Worm (Caenorhabditis elegans) whole organism, L4 larva: ENCODE data around the gene smg-7.
A peak's percentile ranks its signal among the peaks of the same experiment; 100 is the strongest.

ENCODE experiments used
- T20F7.1 ChIP-seq: fragments of 200-800 bp; sonication (Bioruptor generic); optimal IDR thresholded peaks from 2 replicates; lab custom pipeline; 2018; ENCODE audit warnings: mild to moderate bottlenecking, missing genetic modification characterization, missing compliant biosample characterization
- ZK337.2 ChIP-seq: fragments of 200-800 bp; sonication (Bioruptor generic); IDR thresholded peaks from 2 replicates; pipeline ENCODE4 v1.3.6; 2022; ENCODE audit warnings: missing genetic modification reagents, missing genetic modification characterization, missing compliant biosample characterization
- ZK546.5 ChIP-seq, 2 experiments: sonication (generic microtip); optimal IDR thresholded peaks; 2 replicates each; lab custom pipeline; 2017; ENCODE audit warnings: missing biosample characterization in 2 of 2, missing genetic modification characterization in 2 of 2
- aha-1 ChIP-seq: fragments of 150-350 bp; peaks from one replicate; lab custom pipeline; 2014; ENCODE audit warnings: missing biosample characterization, missing genetic modification characterization
- attf-4 ChIP-seq: sonication (generic microtip); optimal IDR thresholded peaks from 3 replicates; lab custom pipeline; 2017; ENCODE audit warnings: missing biosample characterization, missing genetic modification characterization
- cey-2 ChIP-seq: sonication (generic microtip); optimal IDR thresholded peaks from 3 replicates; lab custom pipeline; 2017; ENCODE audit warnings: missing genetic modification characterization, mild to moderate bottlenecking, missing compliant biosample characterization, antibody characterized with exemption, borderline replicate concordance; ENCODE audit not compliant: insufficient read depth
- ctbp-1 ChIP-seq: fragments of 200-800 bp; sonication (Bioruptor generic); IDR thresholded peaks from 2 replicates; pipeline ENCODE4 v1.3.6; 2022; ENCODE audit warnings: missing genetic modification reagents, missing genetic modification characterization, missing compliant biosample characterization
- daf-16 ChIP-seq, 3 experiments: sonication (generic microtip); optimal IDR thresholded peaks; 2 replicates each; lab custom pipeline; 2016 to 2017; ENCODE audit warnings: missing genetic modification characterization in 3 of 3, missing genetic modification reagents in 3 of 3, mild to moderate bottlenecking in 2 of 3, missing compliant biosample characterization in 2 of 3, missing biosample characterization in 1 of 3, moderate library complexity in 1 of 3
- daf-19 ChIP-seq: fragments of 200-800 bp; sonication (Bioruptor generic); conservative IDR thresholded peaks from 2 replicates; pipeline ENCODE4 v1.3.6; 2022; ENCODE audit warnings: missing genetic modification characterization, missing compliant biosample characterization
- dmd-6 ChIP-seq: fragments of 200-800 bp; sonication (Bioruptor generic); IDR thresholded peaks from 2 replicates; pipeline ENCODE4 v1.3.6; 2022; ENCODE audit warnings: missing genetic modification reagents, missing genetic modification characterization, missing compliant biosample characterization
- dmd-9 ChIP-seq: fragments of 200-800 bp; sonication (Bioruptor generic); IDR thresholded peaks from 2 replicates; pipeline ENCODE4 v1.3.6; 2022; ENCODE audit warnings: missing genetic modification reagents, missing genetic modification characterization, missing compliant biosample characterization
- dpl-1 ChIP-seq: fragments of 150-350 bp; optimal IDR thresholded peaks from 2 replicates; lab custom pipeline; 2014; ENCODE audit warnings: missing biosample characterization, missing genetic modification reagents, missing genetic modification characterization
- dve-1 ChIP-seq: sonication (generic microtip); optimal IDR thresholded peaks from 2 replicates; lab custom pipeline; 2017; ENCODE audit warnings: antibody characterized with exemption, mild to moderate bottlenecking, missing genetic modification characterization, missing compliant biosample characterization; ENCODE audit not compliant: insufficient read depth
- fos-1 ChIP-seq: fragments of 150-350 bp; optimal IDR thresholded peaks from 2 replicates; lab custom pipeline; 2014; ENCODE audit warnings: missing biosample characterization, missing genetic modification characterization
- gei-8 ChIP-seq: fragments of 200-800 bp; sonication (Bioruptor generic); optimal IDR thresholded peaks from 2 replicates; lab custom pipeline; 2018; ENCODE audit warnings: mild to moderate bottlenecking, missing genetic modification characterization, missing compliant biosample characterization
- hif-1 ChIP-seq, 2 experiments: sonication (generic microtip); optimal IDR thresholded peaks; 2 replicates each; lab custom pipeline; 2016 to 2017; ENCODE audit warnings: missing compliant biosample characterization in 2 of 2, missing genetic modification characterization in 2 of 2, missing genetic modification reagents in 2 of 2, missing genotype in 2 of 2, mild to moderate bottlenecking in 1 of 2
- hlh-30 ChIP-seq: sonication (generic microtip); optimal IDR thresholded peaks from 2 replicates; lab custom pipeline; 2017; ENCODE audit warnings: antibody characterized with exemption, mild to moderate bottlenecking, missing genetic modification characterization, missing compliant biosample characterization; ENCODE audit not compliant: insufficient read depth
- hmg-1.1 ChIP-seq: fragments of 200-800 bp; sonication (Bioruptor generic); IDR thresholded peaks from 2 replicates; pipeline ENCODE4 v1.3.6; 2022; ENCODE audit warnings: missing genetic modification reagents, missing genetic modification characterization, missing compliant biosample characterization
- lin-38 ChIP-seq: fragments of 200-800 bp; sonication (Bioruptor generic); IDR thresholded peaks from 2 replicates; pipeline ENCODE4 v1.3.6; 2022; ENCODE audit warnings: missing genetic modification reagents, missing genetic modification characterization, missing compliant biosample characterization
- lsy-2 ChIP-seq, 2 experiments: fragments of 150-350 bp in 1 of 2; sonication (generic microtip) in 1 of 2; optimal IDR thresholded peaks; 2 replicates each; lab custom pipeline; 2014 to 2017; ENCODE audit warnings: missing biosample characterization in 2 of 2, missing genetic modification characterization in 2 of 2
- mdl-1 ChIP-seq, 2 experiments: fragments of 150-350 bp in 1 of 2; sonication (generic microtip) in 1 of 2; optimal IDR thresholded peaks; 2 replicates each; lab custom pipeline; 2014 to 2017; ENCODE audit warnings: missing biosample characterization in 2 of 2, missing genetic modification characterization in 2 of 2
- mdt-29 ChIP-seq: fragments of 200-800 bp; sonication (Bioruptor generic); IDR thresholded peaks from 2 replicates; pipeline ENCODE4 v1.3.6; 2022; ENCODE audit warnings: missing genetic modification reagents, missing genetic modification characterization, missing compliant biosample characterization
- mes-2 ChIP-seq: sonication (generic microtip); optimal IDR thresholded peaks from 2 replicates; lab custom pipeline; 2016; ENCODE audit warnings: missing genotype, mild to moderate bottlenecking, missing genetic modification characterization, missing compliant biosample characterization; ENCODE audit not compliant: poor library complexity, severe bottlenecking
- mxl-3 ChIP-seq: fragments of 200-800 bp; sonication (Bioruptor generic); optimal IDR thresholded peaks from 2 replicates; lab custom pipeline; 2018; ENCODE audit warnings: mild to moderate bottlenecking, missing genetic modification characterization, missing compliant biosample characterization
- nhr-10 ChIP-seq: fragments of 150-350 bp; optimal IDR thresholded peaks from 2 replicates; lab custom pipeline; 2014; ENCODE audit warnings: missing biosample characterization, missing genetic modification characterization
- nhr-102 ChIP-seq: sonication (generic microtip); optimal IDR thresholded peaks from 2 replicates; lab custom pipeline; 2016; ENCODE audit warnings: mild to moderate bottlenecking, missing genetic modification characterization, moderate library complexity, missing compliant biosample characterization
- nhr-25 ChIP-seq: sonication (generic microtip); optimal IDR thresholded peaks from 2 replicates; lab custom pipeline; 2017; ENCODE audit warnings: missing genetic modification characterization, mild to moderate bottlenecking, missing compliant biosample characterization, antibody characterized with exemption, moderate library complexity, borderline replicate concordance; ENCODE audit not compliant: insufficient read depth
- nhr-41 ChIP-seq: fragments of 200-800 bp; sonication (Bioruptor generic); IDR thresholded peaks from 2 replicates; pipeline ENCODE4 v1.3.6; 2022; ENCODE audit warnings: missing genetic modification reagents, missing genetic modification characterization, missing compliant biosample characterization
- nhr-48 ChIP-seq: sonication (generic microtip); optimal IDR thresholded peaks from 2 replicates; lab custom pipeline; 2016; ENCODE audit warnings: mild to moderate bottlenecking, missing genetic modification characterization, missing compliant biosample characterization
- nhr-76 ChIP-seq: fragments of 150-350 bp; optimal IDR thresholded peaks from 2 replicates; lab custom pipeline; 2014; ENCODE audit warnings: missing biosample characterization, missing genetic modification characterization
- nhr-77 ChIP-seq: fragments of 150-350 bp; optimal IDR thresholded peaks from 2 replicates; lab custom pipeline; 2014; ENCODE audit warnings: missing biosample characterization, missing genetic modification characterization
- pha-4 ChIP-seq, 2 experiments: fragments of 150-350 bp in 1 of 2; fragments of 200-800 bp in 1 of 2; sonication (Bioruptor generic) in 1 of 2; IDR thresholded peaks in 1 of 2; optimal IDR thresholded peaks in 1 of 2; 2 replicates each; pipeline versions ENCODE4 v1.3.6 to Lab custom; 2014 to 2022; ENCODE audit warnings: missing genetic modification characterization in 2 of 2, missing genetic modification reagents in 2 of 2, missing biosample characterization in 1 of 2, missing compliant biosample characterization in 1 of 2
- snpc-1.2 ChIP-seq: fragments of 200-800 bp; sonication (Bioruptor generic); IDR thresholded peaks from 2 replicates; pipeline ENCODE4 v1.3.6; 2022; ENCODE audit warnings: missing genetic modification reagents, missing genetic modification characterization, missing compliant biosample characterization
- spr-3 ChIP-seq: fragments of 200-800 bp; sonication (Bioruptor generic); optimal IDR thresholded peaks from 2 replicates; lab custom pipeline; 2018; ENCODE audit warnings: mild to moderate bottlenecking, missing genetic modification characterization, missing compliant biosample characterization
- unc-130 ChIP-seq: sonication (generic microtip); optimal IDR thresholded peaks from 2 replicates; lab custom pipeline; 2016; ENCODE audit warnings: missing genetic modification reagents, missing genetic modification characterization, missing compliant biosample characterization
- unc-39 ChIP-seq: sonication (generic microtip); optimal IDR thresholded peaks from 2 replicates; lab custom pipeline; 2017; ENCODE audit warnings: missing biosample characterization, missing genetic modification characterization
- unc-62 ChIP-seq, 3 experiments: fragments of 150-350 bp in 1 of 3; sonication (generic microtip); optimal IDR thresholded peaks in 2 of 3; peaks in 1 of 3; 1 replicate in 1 of 3; 2 replicates in 2 of 3; lab custom pipeline; 2014 to 2017; ENCODE audit warnings: missing biosample characterization in 3 of 3, missing genetic modification characterization in 3 of 3, missing genetic modification reagents in 3 of 3, missing genotype in 1 of 3
- zag-1 ChIP-seq: fragments of 150-350 bp; optimal IDR thresholded peaks from 2 replicates; lab custom pipeline; 2014; ENCODE audit warnings: missing biosample characterization, missing genetic modification characterization
- ztf-7 ChIP-seq: fragments of 150-350 bp; optimal IDR thresholded peaks from 2 replicates; lab custom pipeline; 2014; ENCODE audit warnings: missing biosample characterization, missing genetic modification characterization

The smg-7 gene

ce11 chrIV:6747652-6748051, 5.4 kb upstream of the smg-7 start:
- peak; percentile 32 for TF ChIP-seq dve-1 (tag; lab: Kevin White, UChicago)
- TF ChIP-seq daf-19 (GFP tag; lab: Robert Waterston, UW) = no peak
- TF ChIP-seq dmd-6 (GFP tag; lab: Robert Waterston, UW) = no peak; the same call in 1 of the 2 replicates
- peak; percentile 26 for TF ChIP-seq dpl-1 (GFP tag; lab: Kevin White, UChicago)
- TF ChIP-seq cey-2 (tag; lab: Kevin White, UChicago) = no peak
- no peak for TF ChIP-seq nhr-76 (tag; lab: Kevin White, UChicago)
- no peak for TF ChIP-seq mdl-1 (tag; optimal IDR thresholded peaks at IDR 0.05; lab: Kevin White, UChicago)
- TF ChIP-seq dmd-9 (GFP tag; lab: Robert Waterston, UW) = 0 out of 2 replicates have a peak, but pooled peaks have one; percentile 8
- TF ChIP-seq aha-1 = peak; percentile 0
- TF ChIP-seq pha-4 (GFP tag; IDR thresholded peaks at IDR 0.05; lab: Robert Waterston, UW) = no peak
- peak; percentile 11 for TF ChIP-seq pha-4 (tag; optimal IDR thresholded peaks at IDR 0.05; lab: Kevin White, UChicago)
- no peak for TF ChIP-seq nhr-48 (tag; lab: Kevin White, UChicago)
- no peak for TF ChIP-seq nhr-77
- TF ChIP-seq unc-130 (GFP tag; lab: Kevin White, UChicago) = peak; percentile 63
- TF ChIP-seq nhr-25 (tag; lab: Kevin White, UChicago) = peak; percentile 35
- peak; percentile 12 for TF ChIP-seq hlh-30
- TF ChIP-seq lin-38 = 0 out of 2 replicates have a peak, but pooled peaks have one; percentile 37
- 0 out of 2 replicates have a peak, but pooled peaks have one; percentile 56 for TF ChIP-seq snpc-1.2
- peak; percentile 95 for TF ChIP-seq mes-2 (tag; lab: Kevin White, UChicago)
- no peak for TF ChIP-seq ztf-7 (tag; lab: Kevin White, UChicago)
- TF ChIP-seq ZK337.2 (GFP tag; lab: Robert Waterston, UW) = 0 out of 2 replicates have a peak, but pooled peaks have one; percentile 12
- TF ChIP-seq spr-3 (GFP tag; lab: Kevin White, UChicago) = no peak
- peak in 1 of 2 experiments; percentile 52 for TF ChIP-seq lsy-2 (tag; optimal IDR thresholded peaks at IDR 0.05; lab: Kevin White, UChicago)
- peak in 1 of 2 experiments; percentile 66 for TF ChIP-seq hif-1 (tag; optimal IDR thresholded peaks at IDR 0.05; lab: Kevin White, UChicago)
- no peak for TF ChIP-seq nhr-10 (tag; lab: Kevin White, UChicago)
- TF ChIP-seq fos-1 (tag; lab: Kevin White, UChicago) = no peak

ce11 chrIV:6747083-6747482, 4.8 kb upstream of the smg-7 start:
- TF ChIP-seq daf-16 (GFP tag; optimal IDR thresholded peaks at IDR 0.05; lab: Kevin White, UChicago) (no peak), daf-16 (tag; optimal IDR thresholded peaks at IDR 0.05; lab: Kevin White, UChicago) (no peak), unc-62 (GFP tag; optimal IDR thresholded peaks at IDR 0.05 in 1 of 2; lab: Kevin White, UChicago) (peak in 1 of 2 experiments; percentile 71), unc-62 (tag; optimal IDR thresholded peaks at IDR 0.05; lab: Kevin White, UChicago) (no peak), nhr-102 (no peak), snpc-1.2 (0 out of 2 replicates have a peak, but pooled peaks have one; percentile 6)

DNA sequence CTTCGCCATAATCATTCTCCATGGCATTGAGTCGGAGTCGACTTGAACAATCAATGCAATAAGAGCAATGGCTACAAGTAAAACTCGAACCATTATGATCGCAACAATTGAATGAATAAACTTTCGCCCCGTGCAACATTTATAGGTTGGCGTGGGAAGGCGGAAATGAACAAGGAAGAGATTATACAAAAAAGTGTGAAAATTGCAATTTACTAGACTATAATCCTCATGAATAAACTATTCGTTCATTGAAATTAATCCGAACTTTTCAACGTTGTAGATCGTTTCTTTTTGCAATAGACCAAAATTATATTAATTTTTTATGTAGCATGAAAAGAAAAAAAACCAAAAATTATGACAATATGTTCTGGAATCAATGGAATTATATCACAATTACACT, 2.1 kb downstream of the smg-7 start, which contains the start of gene Y73B6A.3:
Y73B6A.3 (minus strand) TSS at position 101 of the 400 bp plus-strand sequence.
- TF ChIP-seq unc-39 (tag; lab: Kevin White, UChicago) (no peak), mxl-3 (GFP tag; lab: Kevin White, UChicago) (no peak), lin-38 (no peak), hif-1 (tag; optimal IDR thresholded peaks at IDR 0.05; lab: Kevin White, UChicago) (no peak), attf-4 (tag; lab: Kevin White, UChicago) (no peak), unc-62 (GFP tag; optimal IDR thresholded peaks at IDR 0.05 in 1 of 2; lab: Kevin White, UChicago) (no peak), unc-62 (tag; optimal IDR thresholded peaks at IDR 0.05; lab: Kevin White, UChicago) (no peak), nhr-41 (GFP tag; lab: Robert Waterston, UW) (no peak), ctbp-1 (GFP tag; lab: Robert Waterston, UW) (no peak), zag-1 (no peak), ZK546.5 (tag; optimal IDR thresholded peaks at IDR 0.05; lab: Kevin White, UChicago) (no peak), mdt-29 (GFP tag; lab: Robert Waterston, UW) (no peak), gei-8 (GFP tag; lab: Kevin White, UChicago) (no peak), T20F7.1 (GFP tag; lab: Kevin White, UChicago) (no peak), hmg-1.1 (GFP tag; lab: Robert Waterston, UW) (no peak)
